Worm (Caenorhabditis elegans) whole organism, young adult: Measurements from ENCODE around the gene fbxa-137.
"Not testable (repeated sequence)": the region's sequence is repeated elsewhere in the genome, so short reads cannot be mapped to it uniquely, and the experiment has no call there.

Experiments used
- F23B12.7 ChIP-seq: sonication (generic microtip); optimal IDR thresholded peaks from 2 replicates; lab custom pipeline; 2017; ENCODE audit warnings: missing genetic modification characterization, mild to moderate bottlenecking, missing compliant biosample characterization, antibody characterized with exemption, moderate library complexity; ENCODE audit not compliant: insufficient read depth
- F33H1.4 ChIP-seq: fragments of 200-800 bp; sonication (Bioruptor generic); IDR thresholded peaks from 2 replicates; pipeline ENCODE4 v1.3.6; 2022; ENCODE audit warnings: missing genetic modification reagents, missing genetic modification characterization, missing compliant biosample characterization
- F39B2.1 ChIP-seq: fragments of 200-800 bp; sonication (Bioruptor generic); IDR thresholded peaks from 2 replicates; pipeline ENCODE4 v1.3.6; 2022; ENCODE audit warnings: missing genetic modification reagents, missing genetic modification characterization, missing compliant biosample characterization
- F57C9.4 ChIP-seq: sonication (generic microtip); optimal IDR thresholded peaks from 2 replicates; lab custom pipeline; 2017; ENCODE audit warnings: mild to moderate bottlenecking, missing genetic modification characterization, missing compliant biosample characterization
- ama-1 ChIP-seq, 3 experiments: fragments of 150-350 bp in 1 of 3; sonication (generic microtip) in 2 of 3; optimal IDR thresholded peaks; 2 replicates each; lab custom pipeline; 2014 to 2018; ENCODE audit warnings: missing biosample characterization in 2 of 3, missing genetic modification characterization in 2 of 3, missing genetic modification reagents in 2 of 3
- atf-7 ChIP-seq: sonication (generic microtip); optimal IDR thresholded peaks from 2 replicates; lab custom pipeline; 2017; ENCODE audit warnings: mild to moderate bottlenecking, missing genetic modification characterization, missing compliant biosample characterization
- athp-1 ChIP-seq: sonication (generic microtip); optimal IDR thresholded peaks from 2 replicates; lab custom pipeline; 2017; ENCODE audit warnings: mild to moderate bottlenecking, missing genetic modification characterization, missing compliant biosample characterization
- bed-1 ChIP-seq: fragments of 200-800 bp; sonication (Bioruptor generic); IDR thresholded peaks from 2 replicates; pipeline ENCODE4 v1.3.6; 2022; ENCODE audit warnings: missing genetic modification reagents, missing genetic modification characterization, missing compliant biosample characterization
- bed-2 ChIP-seq: fragments of 200-800 bp; sonication (Bioruptor generic); IDR thresholded peaks from 2 replicates; pipeline ENCODE4 v1.3.6; 2022; ENCODE audit warnings: missing genetic modification reagents, missing genetic modification characterization, missing compliant biosample characterization
- cebp-1 ChIP-seq, 2 experiments: fragments of 200-800 bp in 1 of 2; sonication (Bioruptor generic) in 1 of 2; sonication (generic microtip) in 1 of 2; IDR thresholded peaks in 1 of 2; optimal IDR thresholded peaks in 1 of 2; 2 replicates each; pipeline versions ENCODE4 v1.3.6 to Lab custom; 2017 to 2022; ENCODE audit warnings: missing compliant biosample characterization in 2 of 2, missing genetic modification characterization in 2 of 2, mild to moderate bottlenecking in 1 of 2, missing genetic modification reagents in 1 of 2, moderate library complexity in 1 of 2
- cebp-2 ChIP-seq: fragments of 200-800 bp; sonication (Bioruptor generic); IDR thresholded peaks from 2 replicates; pipeline ENCODE4 v1.3.6; 2022; ENCODE audit warnings: missing genetic modification characterization, missing compliant biosample characterization
- ceh-27 ChIP-seq: fragments of 200-800 bp; sonication (Bioruptor generic); optimal IDR thresholded peaks from 2 replicates; lab custom pipeline; 2018; ENCODE audit warnings: mild to moderate bottlenecking, missing genetic modification characterization, moderate library complexity, missing compliant biosample characterization
- ceh-91 ChIP-seq: fragments of 200-800 bp; sonication (Bioruptor generic); IDR thresholded peaks from 2 replicates; pipeline ENCODE4 v1.3.6; 2022; ENCODE audit warnings: missing genetic modification reagents, missing genetic modification characterization, missing compliant biosample characterization
- dpl-1 ChIP-seq: fragments of 150-350 bp; optimal IDR thresholded peaks from 2 replicates; lab custom pipeline; 2014; ENCODE audit warnings: missing biosample characterization, missing genetic modification reagents, missing genetic modification characterization
- egl-18 ChIP-seq: fragments of 200-800 bp; sonication (Bioruptor generic); IDR thresholded peaks from 2 replicates; pipeline ENCODE4 v1.3.6; 2022; ENCODE audit warnings: missing genetic modification reagents, missing genetic modification characterization, missing compliant biosample characterization
- egl-44 ChIP-seq: fragments of 200-800 bp; sonication (Bioruptor generic); IDR thresholded peaks from 2 replicates; pipeline ENCODE4 v1.3.6; 2022; ENCODE audit warnings: missing genetic modification reagents, missing genetic modification characterization, missing compliant biosample characterization
- ets-4 ChIP-seq: fragments of 200-800 bp; sonication (Bioruptor generic); optimal IDR thresholded peaks from 2 replicates; lab custom pipeline; 2018; ENCODE audit warnings: mild to moderate bottlenecking, missing genetic modification characterization, missing compliant biosample characterization
- fkh-3 ChIP-seq: sonication (generic microtip); optimal IDR thresholded peaks from 2 replicates; lab custom pipeline; 2016; ENCODE audit warnings: mild to moderate bottlenecking, missing genetic modification characterization, missing compliant biosample characterization
- hmg-20 ChIP-seq: fragments of 200-800 bp; sonication (Bioruptor generic); IDR thresholded peaks from 2 replicates; pipeline ENCODE4 v1.3.6; 2022; ENCODE audit warnings: missing genetic modification reagents, missing genetic modification characterization, missing compliant biosample characterization
- let-526 ChIP-seq: fragments of 200-800 bp; sonication (Bioruptor generic); IDR thresholded peaks from 2 replicates; pipeline ENCODE4 v1.3.6; 2022; ENCODE audit warnings: missing genetic modification reagents, missing genetic modification characterization, missing compliant biosample characterization
- let-607 ChIP-seq, 2 experiments: fragments of 200-800 bp in 1 of 2; sonication (Bioruptor generic) in 1 of 2; sonication (generic microtip) in 1 of 2; optimal IDR thresholded peaks; 2 replicates each; lab custom pipeline; 2016 to 2018; ENCODE audit warnings: mild to moderate bottlenecking in 2 of 2, missing compliant biosample characterization in 2 of 2, missing genetic modification characterization in 2 of 2, moderate library complexity in 2 of 2, missing genotype in 1 of 2
- lin-35 ChIP-seq, 3 experiments: fragments of 150-350 bp in 2 of 3; sonication (generic microtip) in 1 of 3; optimal IDR thresholded peaks; 2 replicates each; lab custom pipeline; 2014 to 2018; ENCODE audit warnings: missing biosample characterization in 3 of 3, missing genetic modification characterization in 3 of 3, missing genetic modification reagents in 3 of 3
- lin-54 ChIP-seq: fragments of 200-800 bp; sonication (Bioruptor generic); optimal IDR thresholded peaks from 2 replicates; lab custom pipeline; 2018; ENCODE audit warnings: mild to moderate bottlenecking, missing genetic modification characterization, missing compliant biosample characterization
- madf-3 ChIP-seq: fragments of 200-800 bp; sonication (Bioruptor generic); IDR thresholded peaks from 2 replicates; pipeline ENCODE4 v1.3.6; 2022; ENCODE audit warnings: missing genetic modification reagents, missing genetic modification characterization, missing compliant biosample characterization
- nfyb-1 ChIP-seq: fragments of 200-800 bp; sonication (Bioruptor generic); IDR thresholded peaks from 2 replicates; pipeline ENCODE4 v1.3.6; 2022; ENCODE audit warnings: missing genetic modification reagents, missing genetic modification characterization, missing compliant biosample characterization
- nhr-179 ChIP-seq: sonication (generic microtip); optimal IDR thresholded peaks from 2 replicates; lab custom pipeline; 2016; ENCODE audit warnings: mild to moderate bottlenecking, missing genetic modification characterization, missing compliant biosample characterization
- nhr-80 ChIP-seq: sonication (generic microtip); optimal IDR thresholded peaks from 2 replicates; lab custom pipeline; 2016; ENCODE audit warnings: missing genetic modification characterization, missing compliant biosample characterization
- nhr-90 ChIP-seq: sonication (generic microtip); optimal IDR thresholded peaks from 2 replicates; lab custom pipeline; 2016; ENCODE audit warnings: missing genotype, mild to moderate bottlenecking, missing genetic modification characterization, missing compliant biosample characterization
- rec-8 ChIP-seq, 2 experiments: sonication (generic microtip); optimal IDR thresholded peaks; 2 replicates each; lab custom pipeline; 2016; ENCODE audit warnings: mild to moderate bottlenecking in 2 of 2, missing genetic modification characterization in 2 of 2, missing genetic modification reagents in 2 of 2, missing genotype in 2 of 2, missing biosample characterization in 1 of 2, missing compliant biosample characterization in 1 of 2, moderate library complexity in 1 of 2
- sdz-38 ChIP-seq: sonication (generic microtip); optimal IDR thresholded peaks from 2 replicates; lab custom pipeline; 2016; ENCODE audit warnings: missing genotype, missing genetic modification characterization, missing compliant biosample characterization
- snpc-4 ChIP-seq, 5 experiments: fragments of 150-350 bp in 1 of 5; sonication (generic microtip) in 4 of 5; optimal IDR thresholded peaks; 2 replicates each; lab custom pipeline; 2014 to 2018; ENCODE audit warnings: missing genetic modification characterization in 5 of 5, missing biosample characterization in 3 of 5, antibody characterized with exemption in 2 of 5, mild to moderate bottlenecking in 2 of 5, missing compliant biosample characterization in 2 of 5, missing genotype in 2 of 5, moderate library complexity in 2 of 5, missing genetic modification reagents in 1 of 5
- somi-1 ChIP-seq: fragments of 200-800 bp; sonication (Bioruptor generic); optimal IDR thresholded peaks from 2 replicates; lab custom pipeline; 2018; ENCODE audit warnings: mild to moderate bottlenecking, missing genetic modification characterization, missing compliant biosample characterization
- sptf-2 ChIP-seq: fragments of 200-800 bp; sonication (Bioruptor generic); optimal IDR thresholded peaks from 2 replicates; lab custom pipeline; 2018; ENCODE audit warnings: mild to moderate bottlenecking, missing genetic modification characterization, missing compliant biosample characterization
- tbp1 ChIP-seq: fragments of 200-800 bp; sonication (Bioruptor generic); optimal IDR thresholded peaks from 2 replicates; lab custom pipeline; 2018; ENCODE audit warnings: mild to moderate bottlenecking, missing genetic modification characterization, missing compliant biosample characterization
- unc-62 ChIP-seq: fragments of 150-350 bp; optimal IDR thresholded peaks from 2 replicates; lab custom pipeline; 2014; ENCODE audit warnings: missing biosample characterization, missing genetic modification reagents, missing genetic modification characterization
- xnd-1 ChIP-seq: sonication (generic microtip); optimal IDR thresholded peaks from 2 replicates; lab custom pipeline; 2016; ENCODE audit warnings: missing genotype, missing genetic modification reagents, missing genetic modification characterization, missing compliant biosample characterization
- zfh-2 ChIP-seq: fragments of 200-800 bp; sonication (Bioruptor generic); conservative IDR thresholded peaks from 2 replicates; pipeline ENCODE4 v1.3.6; 2022; ENCODE audit warnings: missing genetic modification reagents, missing genetic modification characterization, missing compliant biosample characterization
- ztf-22 ChIP-seq: fragments of 200-800 bp; sonication (Bioruptor generic); optimal IDR thresholded peaks from 2 replicates; lab custom pipeline; 2018; ENCODE audit warnings: mild to moderate bottlenecking, missing genetic modification characterization, moderate library complexity, missing compliant biosample characterization
- ztf-3 ChIP-seq: fragments of 200-800 bp; sonication (Bioruptor generic); optimal IDR thresholded peaks from 2 replicates; lab custom pipeline; 2018; ENCODE audit warnings: mild to moderate bottlenecking, missing genetic modification characterization, missing compliant biosample characterization

Gene fbxa-137

ce11 chrV:2308246-2308645 is 29.6 kb downstream of the fbxa-137 start (continued):
- TF ChIP-seq tbp1 (GFP tag; lab: Kevin White, UChicago) = peak; percentile 43
- TF ChIP-seq sptf-2 (GFP tag; lab: Kevin White, UChicago) = no peak
- peak; percentile 72 for TF ChIP-seq nfyb-1 (GFP tag; lab: Robert Waterston, UW)
- no peak for TF ChIP-seq rec-8 (tag; optimal IDR thresholded peaks at IDR 0.05; lab: Kevin White, UChicago)
- no peak for TF ChIP-seq F33H1.4 (GFP tag; lab: Robert Waterston, UW)
- TF ChIP-seq nhr-80 = peak; percentile 99
- TF ChIP-seq ets-4 (GFP tag; lab: Kevin White, UChicago) = peak; percentile 41
- no peak for TF ChIP-seq madf-3 (GFP tag; lab: Robert Waterston, UW)
- no peak for TF ChIP-seq fkh-3
- no peak for TF ChIP-seq bed-2
- peak; percentile 70 to 82 for TF ChIP-seq let-607 (tag; optimal IDR thresholded peaks at IDR 0.05; lab: Kevin White, UChicago)
- no peak for TF ChIP-seq egl-18 (GFP tag; lab: Robert Waterston, UW)
- TF ChIP-seq athp-1 (tag; lab: Kevin White, UChicago) = no peak
- no peak for TF ChIP-seq ama-1 (optimal IDR thresholded peaks at IDR 0.05; lab: Kevin White, UChicago)
- no peak for TF ChIP-seq ama-1 (GFP tag; optimal IDR thresholded peaks at IDR 0.05; lab: Kevin White, UChicago)
- TF ChIP-seq ztf-3 (GFP tag; lab: Kevin White, UChicago) = no peak
- TF ChIP-seq nhr-179 (tag; lab: Kevin White, UChicago) = no peak
- no peak for TF ChIP-seq ceh-91 (GFP tag; lab: Robert Waterston, UW)
- no peak for TF ChIP-seq zfh-2
- TF ChIP-seq bed-1 = no peak
- no peak for TF ChIP-seq dpl-1
- TF ChIP-seq ceh-27 = no peak
- TF ChIP-seq F57C9.4 (tag; lab: Kevin White, UChicago) = no peak
- no peak for TF ChIP-seq cebp-2 (GFP tag; lab: Robert Waterston, UW)
- TF ChIP-seq F39B2.1 = no peak
- peak; percentile 10 for TF ChIP-seq unc-62
- no peak for TF ChIP-seq somi-1 (GFP tag; lab: Kevin White, UChicago)
- peak; percentile 65 for TF ChIP-seq ztf-22
- TF ChIP-seq F23B12.7 (tag; lab: Kevin White, UChicago) = no peak
- 0 out of 2 replicates have a peak, but pooled peaks have one; percentile 36 for TF ChIP-seq egl-44 (GFP tag; lab: Robert Waterston, UW)
- no peak for TF ChIP-seq let-526 (GFP tag; lab: Robert Waterston, UW)
- TF ChIP-seq nhr-90 = peak; percentile 57
- peak; percentile 82 for TF ChIP-seq atf-7 (tag; lab: Kevin White, UChicago)
- TF ChIP-seq sdz-38 = no peak
- TF ChIP-seq lin-54 = no peak
- no peak for TF ChIP-seq snpc-4 (GFP tag; optimal IDR thresholded peaks at IDR 0.05; lab: Kevin White, UChicago)
- no peak for TF ChIP-seq snpc-4 (tag; optimal IDR thresholded peaks at IDR 0.05; lab: Kevin White, UChicago)
- no peak for TF ChIP-seq hmg-20
- TF ChIP-seq lin-35 (GFP tag; optimal IDR thresholded peaks at IDR 0.05; lab: Kevin White, UChicago) = no peak
- TF ChIP-seq cebp-1 (GFP tag; IDR thresholded peaks at IDR 0.05; lab: Robert Waterston, UW) = no peak
- TF ChIP-seq cebp-1 (tag; optimal IDR thresholded peaks at IDR 0.05; lab: Kevin White, UChicago) = no peak

DNA sequence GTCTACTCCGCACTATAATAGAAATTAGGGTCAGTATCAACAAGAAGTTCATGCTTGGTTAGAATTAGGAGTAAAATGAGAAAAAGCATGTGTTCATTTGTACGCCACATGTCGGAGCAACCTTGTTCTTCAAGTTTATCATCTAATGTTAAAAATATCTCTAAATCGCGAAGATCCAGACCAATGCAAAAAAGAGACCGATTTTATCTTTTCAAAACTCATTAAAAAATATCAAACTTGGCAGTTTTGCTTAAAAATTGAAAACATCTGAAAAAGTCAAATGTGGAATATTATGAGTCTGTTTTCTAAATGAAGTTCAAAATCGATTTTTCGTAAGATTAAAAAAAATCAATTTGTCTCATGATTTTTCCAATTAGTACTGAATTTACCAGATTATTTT is 42.4 kb downstream of the fbxa-137 start, which contains the start of gene Y19D10B.6:
Gene Y19D10B.6, minus strand, starts transcription at position 101 of the 400 bp plus-strand sequence.
- not testable (repeated sequence) for TF ChIP-seq F57C9.4 (tag; lab: Kevin White, UChicago); xnd-1; ceh-91 (GFP tag; lab: Robert Waterston, UW)
- TF ChIP-seq, all 124 proteins: peak for 0; not testable (repeated sequence) for 124
